Worm (Caenorhabditis elegans) whole organism, mixed stage, embryonic: ENCODE measurements around the gene C01G5.25.
A peak's percentile ranks its signal among the peaks of the same experiment; 100 is the strongest.

Source experiments
- blmp-1 ChIP-seq: fragments of 150-350 bp; optimal IDR thresholded peaks from 2 replicates; lab custom pipeline; 2014; ENCODE audit warnings: missing biosample characterization, missing genetic modification characterization
- ces-1 ChIP-seq: fragments of 150-350 bp; optimal IDR thresholded peaks from 2 replicates; lab custom pipeline; 2014; ENCODE audit warnings: missing biosample characterization, missing genetic modification reagents, missing genetic modification characterization
- elt-3 ChIP-seq: fragments of 150-350 bp; optimal IDR thresholded peaks from 2 replicates; lab custom pipeline; 2014; ENCODE audit warnings: missing biosample characterization, missing genetic modification characterization
- hlh-1 ChIP-seq: fragments of 150-350 bp; optimal IDR thresholded peaks from 2 replicates; lab custom pipeline; 2014; ENCODE audit warnings: missing biosample characterization, missing genetic modification reagents, missing genetic modification characterization
- lsy-2 ChIP-seq: fragments of 150-350 bp; optimal IDR thresholded peaks from 2 replicates; lab custom pipeline; 2014; ENCODE audit warnings: missing biosample characterization, missing genetic modification characterization
- nhr-12 ChIP-seq: fragments of 150-350 bp; optimal IDR thresholded peaks from 2 replicates; lab custom pipeline; 2014; ENCODE audit warnings: missing biosample characterization, missing genetic modification characterization
- nhr-237 ChIP-seq: fragments of 150-350 bp; optimal IDR thresholded peaks from 2 replicates; lab custom pipeline; 2014; ENCODE audit warnings: missing biosample characterization, missing genetic modification characterization
- nhr-76 ChIP-seq: sonication (generic microtip); optimal IDR thresholded peaks from 2 replicates; lab custom pipeline; 2017; ENCODE audit warnings: missing biosample characterization, missing genetic modification characterization
- pha-4 ChIP-seq: fragments of 150-350 bp; optimal IDR thresholded peaks from 2 replicates; lab custom pipeline; 2018; ENCODE audit warnings: missing biosample characterization, missing genetic modification reagents, missing genetic modification characterization
- tbx-8 ChIP-seq: fragments of 200-800 bp; sonication (Bioruptor generic); optimal IDR thresholded peaks from 2 replicates; lab custom pipeline; 2018; ENCODE audit warnings: mild to moderate bottlenecking, missing genetic modification characterization, moderate library complexity, missing compliant biosample characterization
- ztf-11 ChIP-seq: fragments of 150-350 bp; optimal IDR thresholded peaks from 2 replicates; lab custom pipeline; 2014; ENCODE audit warnings: missing biosample characterization, missing genetic modification characterization

DNA sequence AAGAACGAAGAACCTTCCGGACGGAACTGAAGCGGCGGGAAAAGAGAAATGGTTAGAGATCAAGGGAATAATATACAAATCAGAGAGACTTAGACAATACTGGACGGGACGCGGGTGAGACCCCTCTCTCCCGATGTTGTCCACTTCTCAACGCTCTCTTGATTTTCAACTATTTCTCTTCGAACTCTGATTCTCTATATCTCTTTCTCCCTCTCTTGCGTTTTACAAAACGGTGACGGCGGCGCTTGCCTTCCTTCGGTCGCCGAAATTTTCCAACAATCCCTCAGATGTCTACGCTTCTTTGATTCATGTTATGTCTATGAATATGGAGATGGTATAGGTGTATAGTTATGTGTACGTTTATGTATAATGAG is 35.2 kb downstream of the C01G5.25 start:
- TF ChIP-seq nhr-237 (tag; lab: Kevin White, UChicago) (peak; percentile 45), ces-1 (GFP tag; lab: Kevin White, UChicago) (no peak), nhr-12 (tag; lab: Kevin White, UChicago) (no peak), elt-3 (tag; lab: Kevin White, UChicago) (no peak), ztf-11 (tag; lab: Kevin White, UChicago) (no peak), tbx-8 (GFP tag; lab: Kevin White, UChicago) (no peak), pha-4 (peak; percentile 75), lsy-2 (tag; lab: Kevin White, UChicago) (no peak), hlh-1 (tag; lab: Kevin White, UChicago) (peak; percentile 27), nhr-76 (tag; lab: Kevin White, UChicago) (no peak), blmp-1 (tag; lab: Kevin White, UChicago) (no peak)
